Worm (Caenorhabditis elegans): ENCODE data around the gene T01B11.1.

Gene T01B11.1

DNA sequence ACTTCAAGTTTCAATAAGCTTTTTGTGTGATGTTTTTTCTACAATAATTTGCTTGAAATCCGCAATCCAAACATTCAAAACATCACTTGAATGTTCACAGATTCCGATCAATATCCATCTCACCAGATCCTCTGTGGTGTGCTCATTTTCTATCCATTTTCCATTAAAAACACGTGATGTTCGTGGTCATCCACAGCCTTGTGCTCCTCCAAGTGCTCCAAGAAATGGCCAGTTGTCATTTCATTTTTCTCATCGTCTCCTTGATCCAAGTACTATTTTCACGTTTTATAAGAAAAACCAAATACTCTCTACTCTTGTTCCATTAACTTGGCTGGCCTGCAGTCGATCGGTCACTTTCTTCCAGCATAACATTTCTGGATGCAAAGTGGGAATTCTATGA, 29.2 kb downstream of the T01B11.1 start:
- TF ChIP-seq pha-2 (tag; optimal IDR thresholded peaks at IDR 0.05) (no peak), T23F11.4 (GFP tag; optimal IDR thresholded peaks at IDR 0.05) (no peak), fax-1 (tag; optimal IDR thresholded peaks at IDR 0.05) (no peak)

DNA sequence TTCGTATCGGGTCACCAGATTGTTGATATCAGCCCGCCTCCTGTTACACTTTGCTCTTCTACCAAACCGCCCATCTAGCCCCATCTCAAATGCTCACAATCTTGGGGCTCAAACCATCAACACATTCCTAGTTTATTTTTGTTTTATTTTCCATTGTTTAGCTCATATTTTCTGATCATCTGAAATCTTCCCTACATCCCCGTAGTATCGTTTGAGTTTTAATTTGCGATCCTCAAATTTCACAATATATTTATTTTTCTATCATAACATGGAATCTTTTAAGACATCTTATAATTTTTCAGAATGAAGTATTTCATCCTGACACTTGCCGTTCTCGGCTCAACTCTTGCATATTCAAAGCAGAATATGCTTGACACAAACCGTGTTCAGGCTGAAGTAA, 29.9 kb downstream of the T01B11.1 start, which contains the start of gene spp-10:
TSS of gene spp-10 (plus strand) at position 301 of the 400 bp plus-strand sequence.
- TF ChIP-seq C38D4.7 (GFP tag; optimal IDR thresholded peaks at IDR 0.05) (no peak), ceh-45 (GFP tag; IDR thresholded peaks at IDR 0.05) (no peak), ceh-34 (tag; optimal IDR thresholded peaks at IDR 0.05) (no peak), fkh-10 (GFP tag; optimal IDR thresholded peaks at IDR 0.05) (no peak), sox-4 (tag; optimal IDR thresholded peaks at IDR 0.05) (no peak), pat-9 (tag; optimal IDR thresholded peaks at IDR 0.05) (no peak), dve-1 (tag; optimal IDR thresholded peaks at IDR 0.05) (no peak), tbx-7 (tag; optimal IDR thresholded peaks at IDR 0.05) (no peak), ztf-16 (tag; optimal IDR thresholded peaks at IDR 0.05) (no peak)

DNA sequence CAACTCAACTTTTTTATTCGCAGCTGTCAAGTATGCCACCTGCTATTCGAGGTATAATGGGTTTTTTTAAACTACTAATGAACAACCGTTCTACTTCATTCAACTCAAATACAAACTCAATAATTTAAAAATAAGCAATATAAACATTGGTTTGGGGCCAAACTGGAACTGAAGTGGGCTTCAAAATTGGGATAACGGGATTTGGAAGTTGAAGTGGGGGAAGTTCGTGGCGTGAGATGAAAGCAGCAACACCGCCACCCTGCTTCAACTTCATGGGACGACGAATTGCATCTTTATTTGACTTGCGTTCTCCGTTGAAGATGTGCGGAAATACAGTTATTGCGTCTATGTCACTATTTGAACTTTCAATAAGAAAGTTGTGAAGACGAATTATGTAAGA, 31.5 kb downstream of the T01B11.1 start:
- no peak for TF ChIP-seq ceh-14 (tag; optimal IDR thresholded peaks at IDR 0.05)
- no peak for TF ChIP-seq syd-9 (tag; optimal IDR thresholded peaks at IDR 0.05)
- TF ChIP-seq unc-86 (tag; optimal IDR thresholded peaks at IDR 0.05), result no peak
- TF ChIP-seq unc-3 (GFP tag; conservative IDR thresholded peaks at IDR 0.05), result no peak
- TF ChIP-seq unc-3 (tag; optimal IDR thresholded peaks at IDR 0.05), result no peak
- TF ChIP-seq nhr-232 (tag; optimal IDR thresholded peaks at IDR 0.05), result no peak
- no peak for TF ChIP-seq lin-11 (tag; optimal IDR thresholded peaks at IDR 0.05)

DNA sequence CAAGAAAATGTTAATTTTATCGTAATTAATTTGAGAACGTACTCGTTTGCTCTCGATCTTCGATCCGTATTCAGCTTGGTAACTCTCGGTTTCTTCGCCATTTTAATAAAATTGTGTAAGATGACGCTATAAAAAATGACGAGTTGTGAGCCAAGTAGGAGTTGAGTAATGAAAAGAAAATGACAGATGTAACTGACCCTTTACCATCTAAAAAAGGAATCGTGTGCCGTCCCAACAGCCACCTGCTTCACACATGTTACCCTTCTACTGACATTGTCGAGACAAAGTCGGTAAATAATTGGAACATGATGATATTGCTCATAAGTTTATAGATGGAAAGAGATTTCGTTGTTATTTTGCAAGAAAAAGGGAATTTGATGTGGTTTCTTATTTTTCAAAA, 32.3 kb downstream of the T01B11.1 start, which contains the start of gene hlh-12:
TSS of gene hlh-12 (minus strand) at position 101 of the 400 bp plus-strand sequence.
- TF ChIP-seq fax-1 (tag; optimal IDR thresholded peaks at IDR 0.05) (no peak), Y22D7AL.16 (tag; optimal IDR thresholded peaks at IDR 0.05) (no peak), T23F11.4 (GFP tag; optimal IDR thresholded peaks at IDR 0.05) (no peak), tbx-2 (tag; optimal IDR thresholded peaks at IDR 0.05) (no peak), nfya-1 (tag; optimal IDR thresholded peaks at IDR 0.05) (no peak), ttx-3 (tag; optimal IDR thresholded peaks at IDR 0.05) (no peak)

DNA sequence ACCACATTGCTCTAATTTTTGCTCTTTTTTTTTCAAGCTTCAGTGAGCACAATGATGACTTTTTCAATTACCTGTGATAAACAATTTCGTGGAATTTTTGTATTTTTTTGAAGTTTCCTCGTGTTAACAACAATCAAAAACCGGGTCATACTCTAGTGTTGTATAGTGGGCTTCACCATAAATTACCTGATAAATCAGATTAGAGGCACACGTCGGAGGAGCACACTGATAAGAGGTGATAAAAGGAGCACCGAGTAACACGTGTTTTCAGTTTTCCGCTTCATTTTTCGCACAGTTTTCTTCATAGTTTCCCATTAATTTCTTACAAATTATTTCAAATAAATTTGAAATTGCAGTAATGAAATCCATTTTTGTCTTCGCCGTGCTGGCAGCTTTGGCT, 34.3 kb downstream of the T01B11.1 start, which contains the start of gene spp-8:
TSS of gene spp-8 (plus strand) at position 357 of the 400 bp plus-strand sequence.
- TF ChIP-seq elt-4 (tag; optimal IDR thresholded peaks at IDR 0.05) (no peak), sox-4 (tag; optimal IDR thresholded peaks at IDR 0.05) (no peak), dmd-4 (tag; optimal IDR thresholded peaks at IDR 0.05; ENCODE audit: borderline replicate concordance) (no peak), ceh-6 (GFP tag; optimal IDR thresholded peaks at IDR 0.05) (no peak), ama-1 (optimal IDR thresholded peaks at IDR 0.05) (no peak), ceh-14 (tag; optimal IDR thresholded peaks at IDR 0.05) (no peak), ttx-3 (tag; optimal IDR thresholded peaks at IDR 0.05) (no peak), elt-2 (tag; optimal IDR thresholded peaks at IDR 0.05) (peak; percentile 50)

DNA sequence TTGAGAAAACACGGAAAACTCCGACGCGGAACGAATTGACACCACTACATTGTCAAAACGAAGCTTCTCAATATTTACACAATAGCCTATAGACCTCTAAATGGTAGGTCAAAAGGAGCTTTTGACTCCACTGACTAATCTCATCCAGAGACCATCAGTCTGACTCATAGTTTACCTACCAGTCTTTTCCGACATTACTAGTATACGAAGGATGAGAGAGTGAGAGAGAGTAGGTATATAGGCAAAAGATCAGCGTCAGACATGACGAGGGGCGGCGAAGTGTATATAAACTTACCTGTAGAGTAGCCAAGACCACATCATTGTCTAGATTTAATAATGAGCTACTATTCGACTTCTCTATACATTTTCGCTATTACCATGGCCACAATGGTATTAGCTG, 40.2 kb downstream of the T01B11.1 start, which contains the start of gene srlf-3:
TSS of gene srlf-3 (plus strand) at position 301 of the 400 bp plus-strand sequence.
- TF ChIP-seq pros-1 (tag; optimal IDR thresholded peaks at IDR 0.05), result no peak
- TF ChIP-seq pag-3 (tag; optimal IDR thresholded peaks at IDR 0.05; ENCODE audit: borderline replicate concordance), result no peak
- TF ChIP-seq gmeb-2 (tag; optimal IDR thresholded peaks at IDR 0.05), result no peak
- TF ChIP-seq hlh-15 (tag; optimal IDR thresholded peaks at IDR 0.05), result no peak
- no peak for TF ChIP-seq rnt-1 (tag; optimal IDR thresholded peaks at IDR 0.05)
- no peak for TF ChIP-seq sox-2 (GFP tag; IDR thresholded peaks at IDR 0.05)
- no peak for TF ChIP-seq unc-3 (GFP tag; conservative IDR thresholded peaks at IDR 0.05)
- no peak for TF ChIP-seq unc-3 (tag; optimal IDR thresholded peaks at IDR 0.05)
- TF ChIP-seq unc-42 (tag; optimal IDR thresholded peaks at IDR 0.05), result no peak
- no peak for TF ChIP-seq ceh-31 (tag; optimal IDR thresholded peaks at IDR 0.05)
- TF ChIP-seq che-1 (tag; optimal IDR thresholded peaks at IDR 0.05), result no peak
- TF ChIP-seq unc-86 (tag; optimal IDR thresholded peaks at IDR 0.05), result no peak
- no peak for TF ChIP-seq hlh-8 (tag; optimal IDR thresholded peaks at IDR 0.05)
- no peak for TF ChIP-seq ceh-22 (tag; optimal IDR thresholded peaks at IDR 0.05)
- TF ChIP-seq ama-1 (optimal IDR thresholded peaks at IDR 0.05), result no peak
- no peak for TF ChIP-seq ceh-18 (tag; optimal IDR thresholded peaks at IDR 0.05)
- TF ChIP-seq nfya-1 (tag; optimal IDR thresholded peaks at IDR 0.05), result no peak
- TF ChIP-seq pqm-1 (tag; optimal IDR thresholded peaks at IDR 0.05), result no peak
- no peak for TF ChIP-seq F13H6.1 (tag; optimal IDR thresholded peaks at IDR 0.05)
- TF ChIP-seq K09A11.1 (tag; optimal IDR thresholded peaks at IDR 0.05; ENCODE audit: insufficient read depth), result no peak
- no peak for TF ChIP-seq nhr-232 (tag; optimal IDR thresholded peaks at IDR 0.05)
